Worm (Caenorhabditis elegans): ENCODE measurements around the gene rgs-11.

The rgs-11 gene

DNA sequence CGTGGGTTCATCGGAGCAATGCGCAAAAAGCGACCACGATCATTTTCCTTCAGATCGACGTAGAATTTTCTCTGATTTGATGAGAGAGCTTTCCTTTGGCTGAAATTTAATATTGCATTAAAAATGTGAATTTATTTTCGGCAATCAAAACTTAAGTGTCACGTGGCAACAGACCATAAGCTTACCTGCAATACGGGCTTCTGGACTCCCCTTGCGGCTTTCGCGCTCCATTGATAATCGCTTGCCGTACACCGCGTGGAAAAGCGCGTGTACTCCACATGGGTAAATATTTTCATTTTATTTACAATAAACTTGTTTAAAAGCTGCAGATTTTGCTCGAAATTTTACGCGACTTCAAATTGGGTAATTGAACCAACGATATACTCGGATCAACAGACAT, 18.2 kb downstream of the rgs-11 start, which contains the start of gene plp-2:
Gene plp-2 (minus strand): TSS at position 280 of the 400 bp plus-strand sequence.
- TF ChIP-seq klf-2 (GFP tag; conservative IDR thresholded peaks at IDR 0.05), result no peak
- no peak for TF ChIP-seq ztf-29 (GFP tag; IDR thresholded peaks at IDR 0.05)
- no peak for TF ChIP-seq flt-1 (GFP tag; IDR thresholded peaks at IDR 0.05)
- TF ChIP-seq med-1 (GFP tag; optimal IDR thresholded peaks at IDR 0.05; ENCODE audit: insufficient read depth), result no peak
- TF ChIP-seq ztf-23 (GFP tag; IDR thresholded peaks at IDR 0.05), result no peak
- no peak for TF ChIP-seq tab-1 (GFP tag; IDR thresholded peaks at IDR 0.05)
- no peak for TF ChIP-seq T22C8.4 (GFP tag; IDR thresholded peaks at IDR 0.05)
- TF ChIP-seq cog-1 (tag; optimal IDR thresholded peaks at IDR 0.05), result no peak
- no peak for TF ChIP-seq ref-1 (GFP tag; conservative IDR thresholded peaks at IDR 0.05)

DNA sequence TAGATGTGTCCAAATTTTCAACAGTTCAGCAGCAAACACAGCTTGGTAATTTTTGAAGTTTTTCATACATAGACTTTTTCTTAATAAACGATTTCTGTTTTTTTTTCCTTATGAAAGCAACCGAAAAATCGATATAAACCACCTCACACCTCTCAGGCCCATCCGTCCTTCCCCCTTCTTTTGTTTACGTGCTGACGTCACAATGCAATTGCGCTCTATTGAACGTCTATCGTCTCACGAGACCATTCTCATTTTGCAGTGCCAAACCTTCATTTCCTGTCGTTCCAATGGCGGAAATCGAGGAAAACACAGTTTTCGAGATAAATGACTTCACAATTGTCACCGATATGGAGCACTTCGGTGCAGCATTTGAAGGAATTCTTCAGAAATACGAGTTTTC, 18.9 kb downstream of the rgs-11 start, which contains the start of gene rbg-1:
Gene rbg-1 (plus strand): TSS at position 260 of the 400 bp plus-strand sequence.
- TF ChIP-seq cog-1 (tag; optimal IDR thresholded peaks at IDR 0.05) (no peak), ztf-23 (GFP tag; IDR thresholded peaks at IDR 0.05) (no peak), klf-2 (GFP tag; conservative IDR thresholded peaks at IDR 0.05) (no peak), med-1 (GFP tag; optimal IDR thresholded peaks at IDR 0.05; ENCODE audit: insufficient read depth) (no peak), ztf-29 (GFP tag; IDR thresholded peaks at IDR 0.05) (no peak), T22C8.4 (GFP tag; IDR thresholded peaks at IDR 0.05) (peak; percentile 75), flt-1 (GFP tag; IDR thresholded peaks at IDR 0.05) (peak; percentile 25; the same call in 1 of the 2 replicates), tab-1 (GFP tag; IDR thresholded peaks at IDR 0.05) (no peak)

DNA sequence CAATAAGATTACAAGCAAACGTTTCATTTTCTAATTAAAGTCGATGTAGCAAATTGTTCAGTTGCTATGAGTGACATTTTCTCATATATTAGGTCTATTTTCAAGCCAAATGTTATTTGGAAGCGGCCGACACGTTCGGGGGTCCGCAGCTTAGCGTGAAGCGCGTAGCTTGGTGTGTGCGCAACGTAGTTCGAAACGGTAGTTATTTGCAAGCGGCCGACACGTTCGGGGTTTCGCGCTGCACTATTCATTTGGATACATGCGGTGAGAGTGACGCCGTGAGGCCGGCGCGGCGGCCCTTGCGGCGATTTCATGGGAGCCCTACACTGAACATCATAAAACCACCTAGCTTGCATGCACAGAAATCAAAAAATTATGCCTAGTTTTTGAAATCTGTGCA, 23.8 kb downstream of the rgs-11 start:
- TF ChIP-seq flt-1 (GFP tag; IDR thresholded peaks at IDR 0.05), result no peak
- TF ChIP-seq cog-1 (tag; optimal IDR thresholded peaks at IDR 0.05), result no peak
- TF ChIP-seq ztf-23 (GFP tag; IDR thresholded peaks at IDR 0.05), result no peak
- no peak for TF ChIP-seq ztf-29 (GFP tag; IDR thresholded peaks at IDR 0.05)
- no peak for TF ChIP-seq ref-1 (GFP tag; conservative IDR thresholded peaks at IDR 0.05)
- no peak for TF ChIP-seq klf-2 (GFP tag; conservative IDR thresholded peaks at IDR 0.05)
- TF ChIP-seq tab-1 (GFP tag; IDR thresholded peaks at IDR 0.05), result no peak
- TF ChIP-seq T22C8.4 (GFP tag; IDR thresholded peaks at IDR 0.05), result no peak
- TF ChIP-seq med-1 (GFP tag; optimal IDR thresholded peaks at IDR 0.05; ENCODE audit: insufficient read depth), result no peak

DNA sequence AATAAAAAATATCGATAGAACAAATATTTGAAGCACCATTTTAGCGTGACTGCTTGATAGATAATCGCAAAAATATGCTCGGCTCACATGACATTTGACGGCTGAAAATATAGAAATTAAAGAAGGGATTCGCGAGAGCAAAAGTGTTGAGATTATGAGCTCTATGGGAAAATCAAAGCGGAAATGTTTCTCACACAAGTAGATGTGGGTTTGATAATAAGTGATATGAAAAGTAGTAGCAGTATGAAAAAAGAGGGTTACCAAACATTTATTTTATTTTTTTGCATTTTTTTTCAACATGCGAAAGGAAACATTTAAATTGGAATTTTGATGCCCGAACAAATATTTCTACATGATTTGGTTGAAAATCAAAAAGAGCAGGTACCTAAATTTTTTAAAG, 26.9 kb downstream of the rgs-11 start, which contains the start of gene iglr-1:
Gene iglr-1 (minus strand): TSS at position 101 of the 400 bp plus-strand sequence.
- TF ChIP-seq T22C8.4 (GFP tag; IDR thresholded peaks at IDR 0.05) (no peak), flt-1 (GFP tag; IDR thresholded peaks at IDR 0.05) (no peak), ztf-29 (GFP tag; IDR thresholded peaks at IDR 0.05) (no peak), ref-1 (GFP tag; conservative IDR thresholded peaks at IDR 0.05) (no peak), ztf-23 (GFP tag; IDR thresholded peaks at IDR 0.05) (no peak), klf-2 (GFP tag; conservative IDR thresholded peaks at IDR 0.05) (no peak), cog-1 (tag; optimal IDR thresholded peaks at IDR 0.05) (no peak), med-1 (GFP tag; optimal IDR thresholded peaks at IDR 0.05; ENCODE audit: insufficient read depth) (no peak), tab-1 (GFP tag; IDR thresholded peaks at IDR 0.05) (no peak)

DNA sequence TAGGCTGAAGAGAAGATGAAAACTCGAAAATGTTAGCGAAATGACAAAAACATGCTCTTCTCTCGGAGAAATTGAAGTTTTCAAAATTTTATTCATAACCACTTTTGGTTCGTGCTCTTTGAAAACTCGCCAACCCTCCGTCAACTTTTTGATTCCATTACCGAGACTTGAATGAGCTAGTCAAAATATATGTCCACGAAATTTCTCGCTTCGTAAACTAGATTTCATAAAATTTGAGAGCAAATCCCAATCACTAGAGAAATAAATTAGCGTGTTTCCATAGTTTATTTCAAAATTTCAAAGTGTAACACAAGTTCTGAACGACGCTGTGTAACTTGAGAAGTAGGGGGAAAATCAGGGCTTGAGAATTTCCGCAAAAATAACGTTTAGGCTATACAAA, 29.4 kb downstream of the rgs-11 start:
- no peak for TF ChIP-seq klf-2 (GFP tag; conservative IDR thresholded peaks at IDR 0.05)
- no peak for TF ChIP-seq tab-1 (GFP tag; IDR thresholded peaks at IDR 0.05)
- no peak for TF ChIP-seq ztf-23 (GFP tag; IDR thresholded peaks at IDR 0.05)
- no peak for TF ChIP-seq ztf-29 (GFP tag; IDR thresholded peaks at IDR 0.05)

DNA sequence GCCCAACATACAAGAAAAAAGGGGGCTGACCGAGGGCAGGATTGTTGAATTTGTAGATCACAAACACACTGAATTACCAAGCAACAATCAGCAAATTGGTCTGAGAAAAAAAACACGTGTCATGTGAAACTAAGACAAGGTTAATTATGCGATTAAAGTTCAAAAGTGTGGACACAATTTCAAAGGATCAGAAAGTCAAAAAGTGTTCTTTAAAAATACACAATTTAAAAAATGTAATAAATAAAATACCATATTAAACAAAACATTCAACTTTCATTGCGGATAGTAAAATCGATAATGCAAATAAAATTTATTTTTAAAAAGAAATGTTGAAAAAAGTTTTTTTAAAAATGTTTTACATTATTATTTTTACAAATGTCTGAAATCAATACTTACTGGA, 34.7 kb downstream of the rgs-11 start, which contains the start of gene cutl-3:
Gene cutl-3 (minus strand): TSS at position 101 of the 400 bp plus-strand sequence.
- TF ChIP-seq cog-1 (tag; optimal IDR thresholded peaks at IDR 0.05), result no peak
- no peak for TF ChIP-seq ztf-29 (GFP tag; IDR thresholded peaks at IDR 0.05)
- TF ChIP-seq ztf-23 (GFP tag; IDR thresholded peaks at IDR 0.05), result no peak
- no peak for TF ChIP-seq med-1 (GFP tag; optimal IDR thresholded peaks at IDR 0.05; ENCODE audit: insufficient read depth)
- no peak for TF ChIP-seq ref-1 (GFP tag; conservative IDR thresholded peaks at IDR 0.05)
- TF ChIP-seq flt-1 (GFP tag; IDR thresholded peaks at IDR 0.05), result no peak
- no peak for TF ChIP-seq tab-1 (GFP tag; IDR thresholded peaks at IDR 0.05)
- TF ChIP-seq T22C8.4 (GFP tag; IDR thresholded peaks at IDR 0.05), result no peak
- TF ChIP-seq klf-2 (GFP tag; conservative IDR thresholded peaks at IDR 0.05), result no peak

DNA sequence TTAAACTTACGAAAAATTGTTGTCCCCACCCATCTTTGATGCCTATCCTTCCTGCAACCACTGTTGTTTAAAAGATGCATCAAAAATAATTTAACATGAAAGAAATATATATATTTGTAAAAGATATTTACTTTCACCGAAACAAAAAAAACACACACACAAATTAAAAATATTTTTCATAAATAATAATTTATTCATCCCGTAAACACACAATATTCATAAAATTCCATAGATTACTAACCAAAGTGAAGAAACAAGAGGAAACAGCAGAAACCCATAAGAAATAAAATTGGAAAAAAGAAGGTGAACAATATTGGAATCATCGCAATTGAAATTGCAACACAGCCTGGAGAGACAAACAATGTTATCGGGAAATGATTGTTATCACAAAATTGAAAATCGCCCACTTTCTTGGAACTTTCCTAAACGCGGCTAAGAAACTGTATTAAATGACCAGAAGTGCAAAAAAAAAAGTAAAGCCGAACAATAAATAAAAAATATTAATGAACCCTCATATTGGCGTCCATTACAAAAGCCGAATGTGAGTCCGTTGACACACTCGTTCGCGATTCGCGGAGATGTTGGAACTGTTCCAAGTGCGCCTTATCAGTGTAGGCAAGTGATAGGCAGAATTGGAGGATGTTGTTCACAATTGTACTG, 39.7 kb downstream of the rgs-11 start, which contains the start of gene slc-25A18.1:
Gene slc-25A18.1 (minus strand): TSS at position 51 of the 660 bp plus-strand sequence.
- no peak for TF ChIP-seq ztf-23 (GFP tag; IDR thresholded peaks at IDR 0.05)
- no peak for TF ChIP-seq T22C8.4 (GFP tag; IDR thresholded peaks at IDR 0.05)
- no peak for TF ChIP-seq cog-1 (tag; optimal IDR thresholded peaks at IDR 0.05)
- no peak for TF ChIP-seq ztf-29 (GFP tag; IDR thresholded peaks at IDR 0.05)
- no peak for TF ChIP-seq med-1 (GFP tag; optimal IDR thresholded peaks at IDR 0.05; ENCODE audit: insufficient read depth)
- TF ChIP-seq klf-2 (GFP tag; conservative IDR thresholded peaks at IDR 0.05), result no peak
- TF ChIP-seq tab-1 (GFP tag; IDR thresholded peaks at IDR 0.05), result no peak
- no peak for TF ChIP-seq ref-1 (GFP tag; conservative IDR thresholded peaks at IDR 0.05)

DNA sequence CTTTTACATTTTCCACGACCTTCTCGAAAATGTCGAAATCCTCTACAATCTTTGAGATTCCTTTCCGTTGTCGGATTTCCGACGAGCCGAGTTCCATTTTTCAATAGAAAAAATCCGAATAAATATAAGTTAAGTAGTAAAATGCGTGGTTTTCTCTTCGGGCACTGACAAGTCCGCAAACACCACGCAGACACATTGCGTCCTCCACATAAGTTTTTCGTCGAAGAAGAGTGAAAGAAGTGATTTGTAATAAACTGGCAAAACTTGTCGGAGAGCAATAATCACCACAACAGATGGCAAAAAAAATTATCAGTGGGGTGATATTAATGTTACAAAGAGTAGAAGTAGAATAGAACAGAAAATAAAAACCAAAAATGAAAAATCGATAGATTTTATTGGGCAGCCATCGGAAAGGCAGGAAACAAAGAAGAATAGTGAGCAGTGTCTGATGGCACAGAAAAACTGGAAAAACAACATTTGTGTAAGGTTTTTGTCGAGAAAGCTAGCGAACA, 42.5 kb downstream of the rgs-11 start, which contains the start of gene ergi-2:
Gene ergi-2 (minus strand): TSS at position 462 of the 512 bp plus-strand sequence.
- TF ChIP-seq tab-1 (GFP tag; IDR thresholded peaks at IDR 0.05) (no peak), T22C8.4 (GFP tag; IDR thresholded peaks at IDR 0.05) (no peak), med-1 (GFP tag; optimal IDR thresholded peaks at IDR 0.05; ENCODE audit: insufficient read depth) (no peak), klf-2 (GFP tag; conservative IDR thresholded peaks at IDR 0.05) (no peak), cog-1 (tag; optimal IDR thresholded peaks at IDR 0.05) (no peak), ztf-23 (GFP tag; IDR thresholded peaks at IDR 0.05) (no peak), ref-1 (GFP tag; conservative IDR thresholded peaks at IDR 0.05) (no peak), ztf-29 (GFP tag; IDR thresholded peaks at IDR 0.05) (no peak), flt-1 (GFP tag; IDR thresholded peaks at IDR 0.05) (no peak)

DNA sequence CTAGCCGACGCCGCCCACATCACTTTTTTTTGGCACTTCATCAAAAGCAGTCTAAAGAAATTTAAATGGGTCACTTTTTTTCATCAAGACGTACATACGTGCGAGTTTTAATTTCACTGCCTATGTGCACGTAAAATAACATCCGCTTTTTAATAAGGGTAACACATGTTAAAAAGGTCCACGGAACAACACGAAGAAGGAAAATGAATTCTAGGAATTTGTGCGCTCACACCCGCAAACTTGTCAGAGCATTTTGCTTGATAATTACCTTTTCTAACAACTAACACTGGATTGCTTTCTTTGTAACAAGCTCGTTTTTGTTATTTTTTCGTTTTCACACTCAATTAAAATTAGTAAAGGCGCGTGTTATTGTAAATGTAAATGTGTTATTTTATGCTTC, 44.3 kb downstream of the rgs-11 start:
- TF ChIP-seq ref-1 (GFP tag; conservative IDR thresholded peaks at IDR 0.05) (no peak), tab-1 (GFP tag; IDR thresholded peaks at IDR 0.05) (no peak), med-1 (GFP tag; optimal IDR thresholded peaks at IDR 0.05; ENCODE audit: insufficient read depth) (no peak), klf-2 (GFP tag; conservative IDR thresholded peaks at IDR 0.05) (no peak), ztf-29 (GFP tag; IDR thresholded peaks at IDR 0.05) (no peak)
